Fruit fly (Drosophila melanogaster): Measurements from ENCODE around the gene Taf2.

dm6 chr3L:9856430-9857218 lies 31.9 kb downstream of the Taf2 start:
- TF ChIP-seq CG14655 (GFP tag; optimal IDR thresholded peaks at IDR 0.05) (no peak), CG9948 (tag; optimal IDR thresholded peaks at IDR 0.05) (peak; percentile 65), CG12605 (GFP tag; IDR thresholded peaks at IDR 0.05) (peak; percentile 70), CG13204 (GFP tag; optimal IDR thresholded peaks at IDR 0.05) (no peak), Pif1A (GFP tag; optimal IDR thresholded peaks at IDR 0.05) (no peak), CG15710 (tag; optimal IDR thresholded peaks at IDR 0.05) (peak; percentile 57), D1 (tag; optimal IDR thresholded peaks at IDR 0.05) (peak; percentile 22), CG32121 (GFP tag; IDR thresholded peaks at IDR 0.05) (peak; percentile 60; the same call in 1 of the 2 replicates), EcR (GFP tag; optimal IDR thresholded peaks at IDR 0.05) (no peak), fd96Ca (GFP tag; IDR thresholded peaks at IDR 0.05) (no peak), CG10348 (GFP tag; IDR thresholded peaks at IDR 0.05) (no peak), CG8159 (tag; optimal IDR thresholded peaks at IDR 0.05) (peak; percentile 70)

Data from whole organism, pupa.